Fruit fly (Drosophila melanogaster) whole organism, adult: Measurements from ENCODE around the gene Mat89Ba.

Source experiments
- CG11617 ChIP-seq: fragments of 200-800 bp; sonication (Bioruptor generic); optimal IDR thresholded peaks from 2 replicates; lab custom pipeline; 2017; ENCODE audit warnings: mild to moderate bottlenecking, missing biosample characterization, missing genetic modification reagents, missing genetic modification characterization
- CG12768 ChIP-seq: fragments of 200-800 bp; sonication (Bioruptor generic); optimal IDR thresholded peaks from 2 replicates; lab custom pipeline; 2017; ENCODE audit warnings: missing biosample characterization, missing genetic modification characterization, mild to moderate bottlenecking, moderate library complexity, missing genetic modification reagents
- CG14711 ChIP-seq: fragments of 200-800 bp; sonication (Bioruptor generic); optimal IDR thresholded peaks from 2 replicates; lab custom pipeline; 2018; ENCODE audit warnings: missing biosample characterization, mild to moderate bottlenecking, missing genetic modification characterization, moderate library complexity
- CG1620 ChIP-seq: fragments of 200-800 bp; sonication (Bioruptor generic); optimal IDR thresholded peaks from 2 replicates; lab custom pipeline; 2016; ENCODE audit warnings: missing biosample characterization, missing genetic modification characterization
- CG33017 ChIP-seq: fragments of 200-800 bp; sonication (Bioruptor generic); optimal IDR thresholded peaks from 2 replicates; lab custom pipeline; 2018; ENCODE audit warnings: missing biosample characterization, mild to moderate bottlenecking, missing genetic modification characterization, moderate library complexity
- CG5204 ChIP-seq: fragments of 200-800 bp; sonication (Bioruptor generic); optimal IDR thresholded peaks from 2 replicates; lab custom pipeline; 2016; ENCODE audit warnings: missing biosample characterization, missing genetic modification characterization
- CG7045 ChIP-seq: fragments of 200-800 bp; sonication (Bioruptor generic); optimal IDR thresholded peaks from 2 replicates; lab custom pipeline; 2017; ENCODE audit warnings: missing biosample characterization, mild to moderate bottlenecking, missing genetic modification characterization
- CG7101 ChIP-seq: fragments of 200-800 bp; sonication (Bioruptor generic); optimal IDR thresholded peaks from 2 replicates; lab custom pipeline; 2018; ENCODE audit warnings: missing biosample characterization, mild to moderate bottlenecking, missing genetic modification characterization, moderate library complexity
- Clk ChIP-seq: fragments of 200-800 bp; sonication (Bioruptor generic); optimal IDR thresholded peaks from 2 replicates; lab custom pipeline; 2017; ENCODE audit warnings: missing biosample characterization, missing genetic modification characterization
- Crg-1 ChIP-seq: fragments of 200-800 bp; sonication (Bioruptor generic); optimal IDR thresholded peaks from 2 replicates; lab custom pipeline; 2016; ENCODE audit warnings: missing biosample characterization, missing genetic modification characterization
- Hr96 ChIP-seq: fragments of 200-800 bp; sonication (Bioruptor generic); optimal IDR thresholded peaks from 2 replicates; lab custom pipeline; 2016; ENCODE audit warnings: missing biosample characterization, missing genetic modification characterization
- Mnt ChIP-seq: fragments of 200-800 bp; sonication (Bioruptor generic); optimal IDR thresholded peaks from 2 replicates; lab custom pipeline; 2016; ENCODE audit warnings: missing biosample characterization, mild to moderate bottlenecking, missing genetic modification characterization
- bab1 ChIP-seq: fragments of 200-800 bp; sonication (Bioruptor generic); optimal IDR thresholded peaks from 3 replicates; lab custom pipeline; 2019; ENCODE audit warnings: missing biosample characterization, mild to moderate bottlenecking, missing genetic modification characterization, moderate library complexity
- cic ChIP-seq: fragments of 200-800 bp; sonication (Bioruptor generic); optimal IDR thresholded peaks from 2 replicates; lab custom pipeline; 2017; ENCODE audit warnings: missing biosample characterization, mild to moderate bottlenecking, missing genetic modification characterization, moderate library complexity
- cnc ChIP-seq, 2 experiments: fragments of >200 bp; optimal IDR thresholded peaks; 2 replicates each; lab custom pipeline; 2017
- kay ChIP-seq: fragments of 200-800 bp; sonication (Bioruptor generic); peaks from one replicate; lab custom pipeline; 2016; ENCODE audit warnings: missing biosample characterization, missing genetic modification characterization, borderline replicate concordance
- ovo ChIP-seq: fragments of 200-800 bp; sonication (Bioruptor generic); optimal IDR thresholded peaks from 2 replicates; lab custom pipeline; 2016; ENCODE audit warnings: missing biosample characterization, missing genetic modification characterization
- pad ChIP-seq: fragments of 200-800 bp; sonication (Bioruptor generic); optimal IDR thresholded peaks from 3 replicates; lab custom pipeline; 2017; ENCODE audit warnings: missing biosample characterization, missing genetic modification characterization, mild to moderate bottlenecking, moderate library complexity, missing genetic modification reagents
- tj ChIP-seq: fragments of 200-800 bp; sonication (Bioruptor generic); optimal IDR thresholded peaks from 3 replicates; lab custom pipeline; 2017; ENCODE audit warnings: missing biosample characterization, mild to moderate bottlenecking, missing genetic modification characterization, moderate library complexity
- toe ChIP-seq: fragments of 200-800 bp; sonication (Bioruptor generic); optimal IDR thresholded peaks from 2 replicates; lab custom pipeline; 2016; ENCODE audit warnings: missing biosample characterization, missing genetic modification characterization

Gene Mat89Ba

DNA sequence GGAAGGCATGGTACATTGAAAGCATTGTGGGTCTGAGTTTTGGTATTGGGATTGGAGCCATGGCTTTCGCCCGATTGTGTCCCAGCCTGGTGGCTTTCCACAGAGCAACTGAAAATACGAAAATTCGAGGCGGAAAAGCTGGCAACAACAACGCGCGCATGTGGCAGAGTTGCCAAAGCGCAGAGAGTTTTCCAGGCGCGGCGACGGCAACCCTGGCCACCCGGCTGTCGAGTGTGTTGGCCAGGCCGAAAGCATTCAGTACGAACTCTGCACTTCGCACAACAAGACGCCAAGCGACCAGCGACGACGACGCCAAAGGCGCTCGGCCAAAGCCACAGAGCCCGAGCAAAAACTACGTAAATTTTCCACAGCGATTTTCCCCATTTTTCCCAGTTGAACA lies 46.5 kb downstream of the Mat89Ba start:
- TF ChIP-seq CG7045 = peak; percentile 1
- TF ChIP-seq cic = no peak
- no peak for TF ChIP-seq Mnt
- peak; percentile 85 for TF ChIP-seq CG14711 (tag; lab: Kevin White, UChicago)
- no peak for TF ChIP-seq CG7101 (tag; lab: Kevin White, UChicago)

DNA sequence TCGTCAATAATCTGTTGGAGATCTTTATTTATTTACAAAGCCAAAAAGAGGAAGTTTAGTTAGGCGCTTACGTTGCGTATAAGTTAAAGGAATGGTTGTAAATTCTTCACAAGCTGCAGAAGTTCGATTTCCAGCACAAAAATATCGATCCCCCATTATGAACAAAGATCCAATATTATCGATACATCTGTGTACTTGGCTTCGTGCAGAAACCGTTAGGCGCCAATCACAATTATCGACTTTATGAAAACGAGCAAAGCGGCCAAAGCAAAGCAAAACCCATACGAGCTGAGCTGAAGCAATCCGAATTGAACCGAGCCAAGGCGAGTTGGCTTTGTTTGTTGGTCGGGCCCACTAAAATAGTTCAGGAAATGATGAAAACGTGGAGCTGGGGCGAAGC lies 46.9 kb downstream of the Mat89Ba start, which contains the start of gene tara:
TSS of gene tara (plus strand) at position 301 of the 400 bp plus-strand sequence.
- no peak for TF ChIP-seq cic
- TF ChIP-seq CG14711 (tag; lab: Kevin White, UChicago) = no peak
- no peak for TF ChIP-seq Crg-1 (GFP tag; lab: Kevin White, UChicago)
- TF ChIP-seq CG33017 = no peak
- TF ChIP-seq Clk (GFP tag; lab: Kevin White, UChicago) = no peak
- TF ChIP-seq tj (GFP tag; lab: Kevin White, UChicago) = no peak
- no peak for TF ChIP-seq CG7101 (tag; lab: Kevin White, UChicago)
- TF ChIP-seq CG1620 = no peak
- TF ChIP-seq ovo (GFP tag; lab: Kevin White, UChicago) = no peak
- TF ChIP-seq CG5204 = no peak
- no peak for TF ChIP-seq CG12768 (GFP tag; lab: Kevin White, UChicago)
- no peak for TF ChIP-seq bab1 (GFP tag; lab: Kevin White, UChicago)
- no peak for TF ChIP-seq cnc (optimal IDR thresholded peaks at IDR 0.05; lab: Kevin White, UChicago)
- no peak for TF ChIP-seq Mnt

DNA sequence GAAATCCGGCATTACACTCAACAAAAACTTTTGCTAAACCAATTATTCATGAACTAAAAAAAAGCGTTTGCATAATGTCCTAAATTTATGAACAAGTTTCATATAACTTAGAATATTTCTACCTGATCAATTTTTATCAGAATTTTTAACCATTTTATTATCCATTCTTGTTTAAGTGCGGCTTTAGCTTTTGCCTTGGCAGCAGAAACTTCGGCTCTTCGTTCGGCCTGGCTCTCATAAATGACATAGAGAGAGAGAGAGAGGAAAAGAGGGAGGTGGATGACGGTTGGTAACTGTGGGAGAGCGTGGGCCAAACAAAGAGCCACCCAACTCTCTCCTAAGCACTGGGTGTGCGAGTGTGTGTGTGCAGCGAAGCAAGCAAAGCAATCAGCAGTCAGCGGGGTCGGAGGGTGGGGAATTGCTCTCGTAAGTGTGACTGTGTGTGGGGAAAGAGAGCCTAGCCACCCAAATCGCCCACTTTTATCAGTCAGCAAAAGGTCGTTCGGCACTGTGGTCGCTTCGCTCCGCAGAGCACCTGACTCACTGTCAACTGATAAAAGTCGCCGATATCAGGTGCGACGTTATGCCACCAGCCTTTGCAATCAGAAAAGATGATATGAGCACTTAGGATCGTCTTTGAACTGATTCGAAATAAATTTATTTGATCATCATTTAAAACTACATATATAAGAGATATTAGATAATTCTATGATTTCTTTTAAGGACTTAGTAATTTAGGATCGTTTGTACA lies 47.6 kb downstream of the Mat89Ba start:
- peak; percentile 91 for TF ChIP-seq CG5204
- peak; percentile 94 for TF ChIP-seq CG33017
- TF ChIP-seq Mnt = peak; percentile 61
- peak; percentile 91 for TF ChIP-seq bab1 (GFP tag; lab: Kevin White, UChicago)
- TF ChIP-seq tj (GFP tag; lab: Kevin White, UChicago) = peak; percentile 99
- TF ChIP-seq ovo (GFP tag; lab: Kevin White, UChicago) = peak; percentile 33
- peak; percentile 91 for TF ChIP-seq kay (GFP tag; lab: Kevin White, UChicago)
- no peak for TF ChIP-seq cnc (optimal IDR thresholded peaks at IDR 0.05; lab: Kevin White, UChicago)
- peak; percentile 83 for TF ChIP-seq Clk (GFP tag; lab: Kevin White, UChicago)
- peak; percentile 73 for TF ChIP-seq Crg-1 (GFP tag; lab: Kevin White, UChicago)
- TF ChIP-seq CG14711 (tag; lab: Kevin White, UChicago) = peak; percentile 89
- peak; percentile 95 for TF ChIP-seq CG7101 (tag; lab: Kevin White, UChicago)
- peak; percentile 37 for TF ChIP-seq CG1620
- peak; percentile 92 for TF ChIP-seq CG11617 (GFP tag; lab: Kevin White, UChicago)
- peak; percentile 89 for TF ChIP-seq CG12768 (GFP tag; lab: Kevin White, UChicago)
- peak; percentile 85 for TF ChIP-seq cic
- peak; percentile 90 for TF ChIP-seq Hr96 (GFP tag; lab: Kevin White, UChicago)
- peak; percentile 72 for TF ChIP-seq pad (GFP tag; lab: Kevin White, UChicago)
- peak; percentile 95 for TF ChIP-seq CG7045
- peak; percentile 57 for TF ChIP-seq toe (GFP tag; lab: Kevin White, UChicago)

DNA sequence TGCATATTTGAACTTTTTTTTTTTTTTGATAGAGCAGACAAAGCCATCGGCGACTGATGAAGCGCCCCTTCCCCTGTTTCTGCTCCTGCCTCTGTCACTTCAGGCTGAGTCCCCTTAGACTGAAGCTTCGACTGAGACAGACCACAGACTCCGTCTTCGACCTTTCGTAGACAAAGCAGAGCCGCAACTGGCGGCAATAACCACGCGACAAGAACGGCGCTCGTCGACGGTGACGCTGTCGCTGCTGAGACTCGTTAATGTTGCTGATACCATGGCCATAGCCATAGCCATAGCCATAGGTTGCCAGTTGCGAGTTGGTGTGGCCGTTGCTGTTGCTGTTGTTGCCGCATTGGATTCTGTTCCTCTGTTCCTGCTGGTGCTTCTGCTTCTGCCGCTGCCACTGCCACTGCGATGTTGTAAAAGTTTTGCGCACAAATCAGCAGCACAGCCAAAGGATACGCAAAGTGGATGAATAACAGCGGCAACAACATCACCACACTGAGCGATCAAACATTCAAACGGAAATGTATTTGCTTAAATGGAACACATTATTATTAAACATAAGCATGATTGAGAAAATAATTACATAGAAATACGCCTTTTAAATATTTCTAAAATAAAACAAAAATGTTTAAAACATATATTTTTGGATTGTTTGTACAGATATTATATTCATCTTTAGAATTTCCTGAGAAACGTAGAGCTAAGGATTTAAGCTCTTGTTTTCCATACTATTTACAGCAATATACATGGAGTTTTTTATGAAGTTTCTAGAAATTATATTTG lies 48.8 kb downstream of the Mat89Ba start:
- no peak for TF ChIP-seq tj (GFP tag; lab: Kevin White, UChicago)
- no peak for TF ChIP-seq CG14711 (tag; lab: Kevin White, UChicago)
- no peak for TF ChIP-seq kay (GFP tag; lab: Kevin White, UChicago)
- TF ChIP-seq bab1 (GFP tag; lab: Kevin White, UChicago) = no peak
- no peak for TF ChIP-seq CG7045
- no peak for TF ChIP-seq CG12768 (GFP tag; lab: Kevin White, UChicago)
- TF ChIP-seq CG5204 = no peak
- TF ChIP-seq toe (GFP tag; lab: Kevin White, UChicago) = no peak
- no peak for TF ChIP-seq ovo (GFP tag; lab: Kevin White, UChicago)

DNA sequence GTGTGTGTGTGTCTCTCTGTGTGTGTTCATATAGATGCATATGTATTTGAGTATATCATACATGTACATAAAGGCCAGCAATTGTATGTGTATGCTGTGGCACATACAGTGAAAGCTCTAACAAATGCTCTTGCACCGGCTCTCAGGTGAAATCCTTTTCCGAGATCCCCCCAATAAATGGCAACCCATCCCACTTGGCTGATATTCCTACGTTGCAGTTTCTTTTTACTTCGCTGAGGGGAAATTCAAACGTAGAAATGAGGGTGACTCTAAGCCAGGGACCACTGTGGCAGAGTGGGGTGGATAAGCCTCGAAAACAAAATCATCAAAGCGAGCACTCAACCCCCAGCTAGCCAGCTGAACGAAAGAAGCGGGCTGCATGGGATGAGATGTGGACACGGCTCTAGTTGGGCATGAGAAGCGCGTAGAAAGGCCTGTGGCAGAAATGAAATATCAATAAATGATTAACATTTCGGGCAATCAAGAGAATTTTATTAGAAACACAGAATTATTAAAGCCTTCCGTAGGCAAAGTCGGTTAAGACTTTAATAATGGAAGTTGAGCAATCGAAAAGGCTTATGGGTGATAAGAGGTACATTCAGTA lies 49.8 kb downstream of the Mat89Ba start:
- peak; percentile 98 for TF ChIP-seq CG12768 (GFP tag; lab: Kevin White, UChicago)
- TF ChIP-seq toe (GFP tag; lab: Kevin White, UChicago) = peak; percentile 95
- TF ChIP-seq CG1620 = peak; percentile 65
- peak; percentile 88 for TF ChIP-seq CG14711 (tag; lab: Kevin White, UChicago)
- peak; percentile 92 for TF ChIP-seq Hr96 (GFP tag; lab: Kevin White, UChicago)
- peak; percentile 44 for TF ChIP-seq tj (GFP tag; lab: Kevin White, UChicago)
- no peak for TF ChIP-seq cnc (optimal IDR thresholded peaks at IDR 0.05; lab: Kevin White, UChicago)
- TF ChIP-seq cic = peak; percentile 78
- TF ChIP-seq ovo (GFP tag; lab: Kevin White, UChicago) = no peak
- no peak for TF ChIP-seq CG11617 (GFP tag; lab: Kevin White, UChicago)
- peak; percentile 96 for TF ChIP-seq Clk (GFP tag; lab: Kevin White, UChicago)
- TF ChIP-seq kay (GFP tag; lab: Kevin White, UChicago) = peak; percentile 95
- TF ChIP-seq Mnt = peak; percentile 82
- peak; percentile 94 for TF ChIP-seq CG5204
- peak; percentile 90 for TF ChIP-seq CG7101 (tag; lab: Kevin White, UChicago)
- peak; percentile 74 for TF ChIP-seq Crg-1 (GFP tag; lab: Kevin White, UChicago)
- peak; percentile 73 for TF ChIP-seq pad (GFP tag; lab: Kevin White, UChicago)
- TF ChIP-seq CG7045 = peak; percentile 94
- TF ChIP-seq CG33017 = peak; percentile 96
- peak; percentile 38 for TF ChIP-seq bab1 (GFP tag; lab: Kevin White, UChicago)
